Worm (Caenorhabditis elegans): Measurements from ENCODE around the gene msp-56.

Gene msp-56

ce11 chrIV:9850931-9851330 lies 9.6 kb downstream of the msp-56 start, which contains the start of gene ssp-10 (continued):
- TF ChIP-seq nhr-25 (tag; optimal IDR thresholded peaks at IDR 0.05; ENCODE audit: borderline replicate concordance, insufficient read depth) (no peak), D1046.2 (GFP tag; IDR thresholded peaks at IDR 0.05) (no peak)

- TF ChIP-seq skn-1 (tag; optimal IDR thresholded peaks at IDR 0.05) (no peak), dmd-9 (GFP tag; IDR thresholded peaks at IDR 0.05) (no peak), T20F7.1 (GFP tag; optimal IDR thresholded peaks at IDR 0.05) (no peak), Y75B8A.6 (GFP tag; IDR thresholded peaks at IDR 0.05) (no peak), Y48G9A.11 (GFP tag; IDR thresholded peaks at IDR 0.05) (no peak), lir-3 (tag; optimal IDR thresholded peaks at IDR 0.05) (no peak), hif-1 (tag; optimal IDR thresholded peaks at IDR 0.05) (no peak), spr-3 (GFP tag; optimal IDR thresholded peaks at IDR 0.05) (no peak), mes-2 (tag; optimal IDR thresholded peaks at IDR 0.05; ENCODE audit: poor library complexity, severe bottlenecking) (no peak), nhr-28 (tag; optimal IDR thresholded peaks at IDR 0.05) (no peak), set-16 (GFP tag; IDR thresholded peaks at IDR 0.05) (no peak), T26A8.4 (GFP tag; IDR thresholded peaks at IDR 0.05) (no peak), zag-1 (tag; optimal IDR thresholded peaks at IDR 0.05) (no peak), fkh-10 (GFP tag; optimal IDR thresholded peaks at IDR 0.05) (no peak), mxl-2 (GFP tag; conservative IDR thresholded peaks at IDR 0.05) (no peak), nhr-11 (tag; optimal IDR thresholded peaks at IDR 0.05) (no peak), Y105C5A.15 (GFP tag; IDR thresholded peaks at IDR 0.05) (no peak)
Measured at ce11 chrIV:9852250-9852649, 10.9 kb downstream of the msp-56 start, which contains the start of gene ssq-1. TSS of gene ssq-1 (plus strand) at chrIV:9852550.

- peak; percentile 93 for TF ChIP-seq set-16 (GFP tag; IDR thresholded peaks at IDR 0.05)
- TF ChIP-seq aha-1 (tag): no peak
- TF ChIP-seq madf-9 (GFP tag; conservative IDR thresholded peaks at IDR 0.05): no peak
Measured at ce11 chrIV:9852818-9853466, 11.6 kb downstream of the msp-56 start.

ce11 chrIV:9854952-9855351 lies 13.6 kb downstream of the msp-56 start:
- no peak for TF ChIP-seq T26A8.4 (GFP tag; IDR thresholded peaks at IDR 0.05)
- peak; percentile 30; the same call in 1 of the 2 replicates for TF ChIP-seq dmd-6 (GFP tag; IDR thresholded peaks at IDR 0.05)
- TF ChIP-seq pqm-1 (tag; optimal IDR thresholded peaks at IDR 0.05): peak; percentile 47
- peak; percentile 13 for TF ChIP-seq dve-1 (tag; optimal IDR thresholded peaks at IDR 0.05; ENCODE audit: insufficient read depth)
- TF ChIP-seq lin-39 (tag; optimal IDR thresholded peaks at IDR 0.05): no peak

- no peak for TF ChIP-seq snpc-1.2 (GFP tag; IDR thresholded peaks at IDR 0.05)
- no peak for TF ChIP-seq ctbp-1 (GFP tag; IDR thresholded peaks at IDR 0.05)
- no peak for TF ChIP-seq madf-5 (GFP tag; IDR thresholded peaks at IDR 0.05)
- TF ChIP-seq nhr-77 (tag; optimal IDR thresholded peaks at IDR 0.05): no peak
- no peak for TF ChIP-seq zag-1 (tag; optimal IDR thresholded peaks at IDR 0.05)
- TF ChIP-seq ceh-44 (GFP tag; IDR thresholded peaks at IDR 0.05): no peak
- no peak for TF ChIP-seq ztf-11 (tag; optimal IDR thresholded peaks at IDR 0.05)
- TF ChIP-seq mxl-2 (GFP tag; conservative IDR thresholded peaks at IDR 0.05): no peak
- TF ChIP-seq saeg-2 (GFP tag; IDR thresholded peaks at IDR 0.05): no peak
Measured at ce11 chrIV:9855712-9856111, 14.4 kb downstream of the msp-56 start, which contains the start of gene K07F5.12. TSS of gene K07F5.12 (plus strand) at chrIV:9856012.

Data from whole organism, L4 larva.